Worm (Caenorhabditis elegans): ENCODE results near the gene M151.7.

Gene M151.7

ce11 chrII:3604578-3604977 is 17.5 kb upstream of the M151.7 start:
- no peak for TF ChIP-seq nhr-6 (tag; optimal IDR thresholded peaks at IDR 0.05)
- TF ChIP-seq ceh-82 (tag; optimal IDR thresholded peaks at IDR 0.05): no peak
- TF ChIP-seq sma-3 (GFP tag; optimal IDR thresholded peaks at IDR 0.05): no peak
- TF ChIP-seq dmd-4 (tag; optimal IDR thresholded peaks at IDR 0.05): no peak
- TF ChIP-seq aly-2 (tag; optimal IDR thresholded peaks at IDR 0.05): no peak
- TF ChIP-seq egl-27 (tag; optimal IDR thresholded peaks at IDR 0.05): no peak
- TF ChIP-seq F13H6.1 (tag; optimal IDR thresholded peaks at IDR 0.05): no peak

ce11 chrII:3609764-3610163 is 12.3 kb upstream of the M151.7 start, which contains the start of gene Y49F6A.5:
Gene Y49F6A.5 (minus strand): TSS chrII:3609864.
- no peak for TF ChIP-seq fos-1 (tag; optimal IDR thresholded peaks at IDR 0.05)
- no peak for TF ChIP-seq mbf-1 (tag; optimal IDR thresholded peaks at IDR 0.05)
- no peak for TF ChIP-seq sma-9 (GFP tag; optimal IDR thresholded peaks at IDR 0.05)
- no peak for TF ChIP-seq sma-9 (tag; optimal IDR thresholded peaks at IDR 0.05)
- TF ChIP-seq nhr-23 (tag; optimal IDR thresholded peaks at IDR 0.05): no peak
- no peak for TF ChIP-seq egl-27 (tag; optimal IDR thresholded peaks at IDR 0.05)
- no peak for TF ChIP-seq Y55F3AM.14 (GFP tag; optimal IDR thresholded peaks at IDR 0.05)
- no peak for TF ChIP-seq elt-3 (tag; optimal IDR thresholded peaks at IDR 0.05)
- TF ChIP-seq unc-62 (GFP tag; optimal IDR thresholded peaks at IDR 0.05): no peak
- TF ChIP-seq peb-1 (tag; optimal IDR thresholded peaks at IDR 0.05): no peak

ce11 chrII:3616615-3617014 is 5.5 kb upstream of the M151.7 start:
- no peak for TF ChIP-seq unc-39 (tag; optimal IDR thresholded peaks at IDR 0.05)
- no peak for TF ChIP-seq sma-3 (GFP tag; optimal IDR thresholded peaks at IDR 0.05)
- no peak for TF ChIP-seq dmd-4 (tag; optimal IDR thresholded peaks at IDR 0.05)
- TF ChIP-seq elt-1 (tag; optimal IDR thresholded peaks at IDR 0.05): no peak
- no peak for TF ChIP-seq skn-1 (tag; optimal IDR thresholded peaks at IDR 0.05)
- TF ChIP-seq mdl-1 (tag; optimal IDR thresholded peaks at IDR 0.05): no peak
- no peak for TF ChIP-seq mbf-1 (tag; optimal IDR thresholded peaks at IDR 0.05)
- no peak for TF ChIP-seq gmeb-1 (tag; optimal IDR thresholded peaks at IDR 0.05)
- TF ChIP-seq ceh-82 (tag; optimal IDR thresholded peaks at IDR 0.05): no peak
- TF ChIP-seq aly-2 (tag; optimal IDR thresholded peaks at IDR 0.05): no peak
- TF ChIP-seq snpc-4 (tag; optimal IDR thresholded peaks at IDR 0.05): no peak
- TF ChIP-seq sma-9 (GFP tag; optimal IDR thresholded peaks at IDR 0.05): no peak
- no peak for TF ChIP-seq sma-9 (tag; optimal IDR thresholded peaks at IDR 0.05)
- TF ChIP-seq zag-1 (tag; optimal IDR thresholded peaks at IDR 0.05): no peak
- TF ChIP-seq C34F6.9 (tag; optimal IDR thresholded peaks at IDR 0.05): no peak
- no peak for TF ChIP-seq R02D3.7 (tag; optimal IDR thresholded peaks at IDR 0.05)

ce11 chrII:3617512-3617911 is 4.6 kb upstream of the M151.7 start, which contains the start of gene F40E12.1:
Gene F40E12.1 (plus strand): TSS chrII:3617812.
- no peak for TF ChIP-seq ceh-16 (tag; optimal IDR thresholded peaks at IDR 0.05)
- TF ChIP-seq dmd-4 (tag; optimal IDR thresholded peaks at IDR 0.05): no peak
- no peak for TF ChIP-seq blmp-1 (tag; optimal IDR thresholded peaks at IDR 0.05; ENCODE audit: insufficient read depth)
- TF ChIP-seq C34F6.9 (tag; optimal IDR thresholded peaks at IDR 0.05): no peak
- no peak for TF ChIP-seq nhr-10 (tag; optimal IDR thresholded peaks at IDR 0.05)
- no peak for TF ChIP-seq ztf-11 (tag; optimal IDR thresholded peaks at IDR 0.05)
- TF ChIP-seq nhr-11 (tag; optimal IDR thresholded peaks at IDR 0.05): no peak
- TF ChIP-seq elt-1 (tag; optimal IDR thresholded peaks at IDR 0.05): no peak
- TF ChIP-seq unc-62 (GFP tag; optimal IDR thresholded peaks at IDR 0.05): no peak
- TF ChIP-seq sma-3 (GFP tag; optimal IDR thresholded peaks at IDR 0.05): no peak
- TF ChIP-seq fos-1 (tag; optimal IDR thresholded peaks at IDR 0.05): no peak
- no peak for TF ChIP-seq lin-13 (GFP tag; optimal IDR thresholded peaks at IDR 0.05)
- no peak for TF ChIP-seq ZK546.5 (tag; optimal IDR thresholded peaks at IDR 0.05)
- TF ChIP-seq nhr-237 (tag; optimal IDR thresholded peaks at IDR 0.05): no peak
- TF ChIP-seq sem-4 (tag; optimal IDR thresholded peaks at IDR 0.05): no peak
- TF ChIP-seq unc-39 (tag; optimal IDR thresholded peaks at IDR 0.05): no peak
- TF ChIP-seq nhr-25 (tag; optimal IDR thresholded peaks at IDR 0.05): no peak

- TF ChIP-seq elt-3 (tag; optimal IDR thresholded peaks at IDR 0.05) (no peak), C34F6.9 (tag; optimal IDR thresholded peaks at IDR 0.05) (no peak), lin-11 (tag; optimal IDR thresholded peaks at IDR 0.05) (no peak), nhr-6 (tag; optimal IDR thresholded peaks at IDR 0.05) (no peak)
Observed at ce11 chrII:3620862-3621261, 1.3 kb upstream of the M151.7 start.

Measured in whole organism, L2 larva.